Fruit fly (Drosophila melanogaster) whole organism, adult: ENCODE data around the gene dmrt93B.

Experiments
- CG14711 ChIP-seq: fragments of 200-800 bp; sonication (Bioruptor generic); optimal IDR thresholded peaks from 2 replicates; lab custom pipeline; 2018; ENCODE audit warnings: missing biosample characterization, mild to moderate bottlenecking, missing genetic modification characterization, moderate library complexity
- CG5204 ChIP-seq: fragments of 200-800 bp; sonication (Bioruptor generic); optimal IDR thresholded peaks from 2 replicates; lab custom pipeline; 2016; ENCODE audit warnings: missing biosample characterization, missing genetic modification characterization
- CG7045 ChIP-seq: fragments of 200-800 bp; sonication (Bioruptor generic); optimal IDR thresholded peaks from 2 replicates; lab custom pipeline; 2017; ENCODE audit warnings: missing biosample characterization, mild to moderate bottlenecking, missing genetic modification characterization
- CG7101 ChIP-seq: fragments of 200-800 bp; sonication (Bioruptor generic); optimal IDR thresholded peaks from 2 replicates; lab custom pipeline; 2018; ENCODE audit warnings: missing biosample characterization, mild to moderate bottlenecking, missing genetic modification characterization, moderate library complexity
- Crg-1 ChIP-seq: fragments of 200-800 bp; sonication (Bioruptor generic); optimal IDR thresholded peaks from 2 replicates; lab custom pipeline; 2016; ENCODE audit warnings: missing biosample characterization, missing genetic modification characterization
- cic ChIP-seq: fragments of 200-800 bp; sonication (Bioruptor generic); optimal IDR thresholded peaks from 2 replicates; lab custom pipeline; 2017; ENCODE audit warnings: missing biosample characterization, mild to moderate bottlenecking, missing genetic modification characterization, moderate library complexity
- cnc ChIP-seq, 2 experiments: fragments of >200 bp; optimal IDR thresholded peaks; 2 replicates each; lab custom pipeline; 2017
- kay ChIP-seq: fragments of 200-800 bp; sonication (Bioruptor generic); peaks from one replicate; lab custom pipeline; 2016; ENCODE audit warnings: missing biosample characterization, missing genetic modification characterization, borderline replicate concordance
- pad ChIP-seq: fragments of 200-800 bp; sonication (Bioruptor generic); optimal IDR thresholded peaks from 3 replicates; lab custom pipeline; 2017; ENCODE audit warnings: missing biosample characterization, missing genetic modification characterization, mild to moderate bottlenecking, moderate library complexity, missing genetic modification reagents
- toe ChIP-seq: fragments of 200-800 bp; sonication (Bioruptor generic); optimal IDR thresholded peaks from 2 replicates; lab custom pipeline; 2016; ENCODE audit warnings: missing biosample characterization, missing genetic modification characterization

dm6 chr3R:21080876-21081586 lies 7.2 kb downstream of the dmrt93B start, which contains the start of gene HHEX:
- TF ChIP-seq toe (GFP tag; lab: Kevin White, UChicago) (no peak), CG5204 (GFP tag; lab: Kevin White, UChicago) (no peak), CG7101 (tag; lab: Kevin White, UChicago) (no peak), cnc (optimal IDR thresholded peaks at IDR 0.05; lab: Kevin White, UChicago) (no peak), CG7045 (GFP tag; lab: Kevin White, UChicago) (no peak), kay (GFP tag; lab: Kevin White, UChicago) (no peak), cic (no peak), CG14711 (no peak), pad (GFP tag; lab: Kevin White, UChicago) (no peak), Crg-1 (GFP tag; lab: Kevin White, UChicago) (no peak)
